Fruit fly (Drosophila melanogaster): Measurements from ENCODE around the gene tkv.

The tkv gene

dm6 chr2L:5237899-5238566, 33.2 kb downstream of the tkv start (continued):
- no peak for TF ChIP-seq CG33213 (GFP tag; optimal IDR thresholded peaks at IDR 0.05)
- TF ChIP-seq Tbp (GFP tag; optimal IDR thresholded peaks at IDR 0.05) = no peak
- no peak for TF ChIP-seq tx (GFP tag; optimal IDR thresholded peaks at IDR 0.05)
- peak; percentile 59 for TF ChIP-seq CG1529 (GFP tag; optimal IDR thresholded peaks at IDR 0.05)
- no peak for TF ChIP-seq CG6272 (GFP tag; IDR thresholded peaks at IDR 0.05)
- TF ChIP-seq CG10366 (GFP tag; IDR thresholded peaks at IDR 0.05) = peak; percentile 25; the same call in 1 of the 2 replicates
- TF ChIP-seq psq (GFP tag; optimal IDR thresholded peaks at IDR 0.05) = no peak
- no peak for TF ChIP-seq Dip3 (GFP tag; optimal IDR thresholded peaks at IDR 0.05)
- TF ChIP-seq insv (GFP tag; optimal IDR thresholded peaks at IDR 0.05) = no peak
- TF ChIP-seq CG17328 (GFP tag; IDR thresholded peaks at IDR 0.05) = peak; percentile 70; the same call in 1 of the 2 replicates
- no peak for TF ChIP-seq Sin3A (optimal IDR thresholded peaks at IDR 0.05)
- no peak for TF ChIP-seq Atf6 (GFP tag; IDR thresholded peaks at IDR 0.05)
- no peak for TF ChIP-seq yki (optimal IDR thresholded peaks at IDR 0.05)
- TF ChIP-seq HmgD (GFP tag; optimal IDR thresholded peaks at IDR 0.05) = no peak
- no peak for TF ChIP-seq hb (GFP tag; IDR thresholded peaks at IDR 0.05; ENCODE audit: partially characterized antibody)
- peak in 1 of 2 experiments; percentile 90 for TF ChIP-seq bsh (GFP tag; optimal IDR thresholded peaks at IDR 0.05)
- peak; percentile 56 for TF ChIP-seq Sox102F (GFP tag; optimal IDR thresholded peaks at IDR 0.05)
- TF ChIP-seq pzg (GFP tag; optimal IDR thresholded peaks at IDR 0.05) = no peak
- no peak for TF ChIP-seq dimm (GFP tag; IDR thresholded peaks at IDR 0.05)
- TF ChIP-seq CG33557 (GFP tag; optimal IDR thresholded peaks at IDR 0.05) = peak; percentile 84
- TF ChIP-seq Gug (GFP tag; IDR thresholded peaks at IDR 0.05) = no peak; the same call in 3 of the 4 replicates
- peak; percentile 88 for TF ChIP-seq CG8388 (GFP tag; optimal IDR thresholded peaks at IDR 0.05)
- TF ChIP-seq CG9215 (GFP tag; IDR thresholded peaks at IDR 0.05) = no peak
- TF ChIP-seq Chrac-16 (GFP tag; optimal IDR thresholded peaks at IDR 0.05) = peak; percentile 40
- peak; percentile 18 for TF ChIP-seq CG11723 (GFP tag; optimal IDR thresholded peaks at IDR 0.05)
- TF ChIP-seq ERR (GFP tag; optimal IDR thresholded peaks at IDR 0.05) = no peak
- TF ChIP-seq CG6813 (GFP tag; optimal IDR thresholded peaks at IDR 0.05) = no peak
- TF ChIP-seq gfzf (GFP tag; optimal IDR thresholded peaks at IDR 0.05) = no peak
- peak; percentile 90 for TF ChIP-seq CG12391 (tag; optimal IDR thresholded peaks at IDR 0.05)
- TF ChIP-seq pita (GFP tag; optimal IDR thresholded peaks at IDR 0.05) = no peak
- no peak for TF ChIP-seq pros (GFP tag; optimal IDR thresholded peaks at IDR 0.05)
- no peak for TF ChIP-seq GATAe (GFP tag; conservative IDR thresholded peaks at IDR 0.05)
- TF ChIP-seq CG34224 (GFP tag; IDR thresholded peaks at IDR 0.05; ENCODE audit: partially characterized antibody) = no peak
- TF ChIP-seq knrl (GFP tag; IDR thresholded peaks at IDR 0.05; ENCODE audit: partially characterized antibody) = no peak

- TF ChIP-seq jing (GFP tag; optimal IDR thresholded peaks at IDR 0.05) = no peak
- TF ChIP-seq CG31224 (GFP tag; IDR thresholded peaks at IDR 0.05) = no peak
- TF ChIP-seq Dll (GFP tag; IDR thresholded peaks at IDR 0.05; ENCODE audit: partially characterized antibody) = peak; percentile 76
- no peak for TF ChIP-seq NFAT (GFP tag; IDR thresholded peaks at IDR 0.05)
- TF ChIP-seq CG17802 (tag; optimal IDR thresholded peaks at IDR 0.05) = no peak
- TF ChIP-seq stc (GFP tag; IDR thresholded peaks at IDR 0.05) = peak; percentile 49; the same call in 1 of the 2 replicates
- TF ChIP-seq CG6254 (GFP tag; optimal IDR thresholded peaks at IDR 0.05) = peak; percentile 36
- TF ChIP-seq CG32772 (GFP tag; IDR thresholded peaks at IDR 0.05) = peak; percentile 32; the same call in 1 of the 2 replicates
- TF ChIP-seq pros (GFP tag; optimal IDR thresholded peaks at IDR 0.05) = peak; percentile 94
- TF ChIP-seq PHDP (tag; optimal IDR thresholded peaks at IDR 0.05) = peak; percentile 24
- TF ChIP-seq Spps (tag; optimal IDR thresholded peaks at IDR 0.05) = no peak
- no peak for TF ChIP-seq CG10209 (GFP tag; optimal IDR thresholded peaks at IDR 0.05)
- no peak for TF ChIP-seq CG8478 (optimal IDR thresholded peaks at IDR 0.05)
- peak; percentile 74 for TF ChIP-seq gcm (GFP tag; optimal IDR thresholded peaks at IDR 0.05)
- peak; percentile 17 for TF ChIP-seq HmgZ (tag; optimal IDR thresholded peaks at IDR 0.05)
- no peak for TF ChIP-seq BEAF-32 (GFP tag; optimal IDR thresholded peaks at IDR 0.05)
- no peak; the same call in 2 of the 3 replicates for TF ChIP-seq row (GFP tag; IDR thresholded peaks at IDR 0.05)
- TF ChIP-seq Atf6 (GFP tag; IDR thresholded peaks at IDR 0.05) = 0 out of 2 replicates have a peak, but pooled peaks have one; percentile 24
- no peak for TF ChIP-seq CG8944 (GFP tag; optimal IDR thresholded peaks at IDR 0.05)
These were observed 33.9 kb downstream of the tkv start for dm6 chr2L:5237175-5237753.
